Worm (Caenorhabditis elegans) whole organism, young adult: ENCODE results near the gene ccdc-47.

Experiments used
- B0019.2 ChIP-seq: fragments of 200-800 bp; sonication (Bioruptor generic); conservative IDR thresholded peaks from 2 replicates; pipeline ENCODE4 v1.3.6; 2022; ENCODE audit warnings: missing genetic modification reagents, missing genetic modification characterization, missing compliant biosample characterization
- aptf-2 ChIP-seq: fragments of 200-800 bp; sonication (Bioruptor generic); conservative IDR thresholded peaks from 2 replicates; pipeline ENCODE4 v1.3.6; 2022; ENCODE audit warnings: missing genetic modification reagents, missing genetic modification characterization, missing compliant biosample characterization
- die-1 ChIP-seq: sonication (generic microtip); optimal IDR thresholded peaks from 2 replicates; lab custom pipeline; 2016; ENCODE audit warnings: missing genotype, mild to moderate bottlenecking, missing genetic modification characterization, missing compliant biosample characterization
- efl-1 ChIP-seq: fragments of 150-350 bp; optimal IDR thresholded peaks from 2 replicates; lab custom pipeline; 2014; ENCODE audit warnings: missing biosample characterization, missing genetic modification reagents, missing genetic modification characterization
- fkh-3 ChIP-seq: sonication (generic microtip); optimal IDR thresholded peaks from 2 replicates; lab custom pipeline; 2016; ENCODE audit warnings: mild to moderate bottlenecking, missing genetic modification characterization, missing compliant biosample characterization
- hlh-26 ChIP-seq: fragments of 200-800 bp; sonication (Bioruptor generic); conservative IDR thresholded peaks from 2 replicates; pipeline ENCODE4 v1.3.6; 2022; ENCODE audit warnings: missing genetic modification reagents, missing genetic modification characterization, missing compliant biosample characterization
- nfyb-1 ChIP-seq: fragments of 200-800 bp; sonication (Bioruptor generic); IDR thresholded peaks from 2 replicates; pipeline ENCODE4 v1.3.6; 2022; ENCODE audit warnings: missing genetic modification reagents, missing genetic modification characterization, missing compliant biosample characterization
- pbrm-1 ChIP-seq: fragments of 200-800 bp; sonication (Bioruptor generic); IDR thresholded peaks from 2 replicates; pipeline ENCODE4 v1.3.6; 2022; ENCODE audit warnings: missing genetic modification reagents, missing genetic modification characterization, missing compliant biosample characterization
- rec-8 ChIP-seq, 2 experiments: sonication (generic microtip); optimal IDR thresholded peaks; 2 replicates each; lab custom pipeline; 2016; ENCODE audit warnings: mild to moderate bottlenecking in 2 of 2, missing genetic modification characterization in 2 of 2, missing genetic modification reagents in 2 of 2, missing genotype in 2 of 2, missing biosample characterization in 1 of 2, missing compliant biosample characterization in 1 of 2, moderate library complexity in 1 of 2
- unc-130 ChIP-seq: sonication (generic microtip); optimal IDR thresholded peaks from 2 replicates; lab custom pipeline; 2016; ENCODE audit warnings: missing genetic modification reagents, missing genetic modification characterization, missing compliant biosample characterization

DNA sequence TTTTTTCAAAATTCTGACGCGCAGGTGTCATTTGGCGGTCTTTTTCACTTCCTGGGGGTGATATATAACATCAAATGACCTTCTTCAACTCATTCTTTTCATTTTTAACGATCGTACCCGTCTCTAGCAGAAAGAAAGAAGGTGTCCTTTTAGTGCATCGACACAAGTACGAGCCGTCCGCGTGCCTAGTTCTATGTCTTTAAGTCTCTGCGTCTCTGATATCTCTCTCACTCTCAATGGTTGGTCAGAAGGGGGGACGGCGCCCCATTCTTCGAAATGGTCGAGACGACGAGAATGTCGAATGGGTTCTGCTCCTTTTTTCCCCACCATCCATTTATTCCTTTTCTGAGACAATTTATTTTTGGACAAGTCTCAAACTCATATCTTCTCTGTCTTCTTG is 38.9 kb downstream of the ccdc-47 start:
- TF ChIP-seq unc-130 (GFP tag; lab: Kevin White, UChicago): no peak
- no peak for TF ChIP-seq fkh-3 (tag; lab: Kevin White, UChicago)
- no peak for TF ChIP-seq efl-1 (GFP tag; lab: Kevin White, UChicago)
- no peak for TF ChIP-seq die-1 (tag; lab: Kevin White, UChicago)
- TF ChIP-seq hlh-26 (GFP tag; lab: Robert Waterston, UW): no peak
- no peak for TF ChIP-seq aptf-2
- no peak for TF ChIP-seq B0019.2 (GFP tag; lab: Robert Waterston, UW)
- TF ChIP-seq pbrm-1 (GFP tag; lab: Robert Waterston, UW): no peak
- TF ChIP-seq nfyb-1 (GFP tag; lab: Robert Waterston, UW): no peak
- no peak for TF ChIP-seq rec-8 (tag; optimal IDR thresholded peaks at IDR 0.05; lab: Kevin White, UChicago)
